Fruit fly (Drosophila melanogaster) whole organism, adult: ENCODE results near the gene TBC1D23.

Source experiments
- CG11617 ChIP-seq: fragments of 200-800 bp; sonication (Bioruptor generic); optimal IDR thresholded peaks from 2 replicates; lab custom pipeline; 2017; ENCODE audit warnings: mild to moderate bottlenecking, missing biosample characterization, missing genetic modification reagents, missing genetic modification characterization
- CG12768 ChIP-seq: fragments of 200-800 bp; sonication (Bioruptor generic); optimal IDR thresholded peaks from 2 replicates; lab custom pipeline; 2017; ENCODE audit warnings: missing biosample characterization, missing genetic modification characterization, mild to moderate bottlenecking, moderate library complexity, missing genetic modification reagents
- CG1620 ChIP-seq: fragments of 200-800 bp; sonication (Bioruptor generic); optimal IDR thresholded peaks from 2 replicates; lab custom pipeline; 2016; ENCODE audit warnings: missing biosample characterization, missing genetic modification characterization
- CG33017 ChIP-seq: fragments of 200-800 bp; sonication (Bioruptor generic); optimal IDR thresholded peaks from 2 replicates; lab custom pipeline; 2018; ENCODE audit warnings: missing biosample characterization, mild to moderate bottlenecking, missing genetic modification characterization, moderate library complexity
- CG5204 ChIP-seq: fragments of 200-800 bp; sonication (Bioruptor generic); optimal IDR thresholded peaks from 2 replicates; lab custom pipeline; 2016; ENCODE audit warnings: missing biosample characterization, missing genetic modification characterization
- CG7101 ChIP-seq: fragments of 200-800 bp; sonication (Bioruptor generic); optimal IDR thresholded peaks from 2 replicates; lab custom pipeline; 2018; ENCODE audit warnings: missing biosample characterization, mild to moderate bottlenecking, missing genetic modification characterization, moderate library complexity
- Clk ChIP-seq: fragments of 200-800 bp; sonication (Bioruptor generic); optimal IDR thresholded peaks from 2 replicates; lab custom pipeline; 2017; ENCODE audit warnings: missing biosample characterization, missing genetic modification characterization
- Mnt ChIP-seq: fragments of 200-800 bp; sonication (Bioruptor generic); optimal IDR thresholded peaks from 2 replicates; lab custom pipeline; 2016; ENCODE audit warnings: missing biosample characterization, mild to moderate bottlenecking, missing genetic modification characterization
- bab1 ChIP-seq: fragments of 200-800 bp; sonication (Bioruptor generic); optimal IDR thresholded peaks from 3 replicates; lab custom pipeline; 2019; ENCODE audit warnings: missing biosample characterization, mild to moderate bottlenecking, missing genetic modification characterization, moderate library complexity
- cic ChIP-seq: fragments of 200-800 bp; sonication (Bioruptor generic); optimal IDR thresholded peaks from 2 replicates; lab custom pipeline; 2017; ENCODE audit warnings: missing biosample characterization, mild to moderate bottlenecking, missing genetic modification characterization, moderate library complexity
- kay ChIP-seq: fragments of 200-800 bp; sonication (Bioruptor generic); peaks from one replicate; lab custom pipeline; 2016; ENCODE audit warnings: missing biosample characterization, missing genetic modification characterization, borderline replicate concordance
- ovo ChIP-seq: fragments of 200-800 bp; sonication (Bioruptor generic); optimal IDR thresholded peaks from 2 replicates; lab custom pipeline; 2016; ENCODE audit warnings: missing biosample characterization, missing genetic modification characterization
- tj ChIP-seq: fragments of 200-800 bp; sonication (Bioruptor generic); optimal IDR thresholded peaks from 3 replicates; lab custom pipeline; 2017; ENCODE audit warnings: missing biosample characterization, mild to moderate bottlenecking, missing genetic modification characterization, moderate library complexity
- toe ChIP-seq: fragments of 200-800 bp; sonication (Bioruptor generic); optimal IDR thresholded peaks from 2 replicates; lab custom pipeline; 2016; ENCODE audit warnings: missing biosample characterization, missing genetic modification characterization

DNA sequence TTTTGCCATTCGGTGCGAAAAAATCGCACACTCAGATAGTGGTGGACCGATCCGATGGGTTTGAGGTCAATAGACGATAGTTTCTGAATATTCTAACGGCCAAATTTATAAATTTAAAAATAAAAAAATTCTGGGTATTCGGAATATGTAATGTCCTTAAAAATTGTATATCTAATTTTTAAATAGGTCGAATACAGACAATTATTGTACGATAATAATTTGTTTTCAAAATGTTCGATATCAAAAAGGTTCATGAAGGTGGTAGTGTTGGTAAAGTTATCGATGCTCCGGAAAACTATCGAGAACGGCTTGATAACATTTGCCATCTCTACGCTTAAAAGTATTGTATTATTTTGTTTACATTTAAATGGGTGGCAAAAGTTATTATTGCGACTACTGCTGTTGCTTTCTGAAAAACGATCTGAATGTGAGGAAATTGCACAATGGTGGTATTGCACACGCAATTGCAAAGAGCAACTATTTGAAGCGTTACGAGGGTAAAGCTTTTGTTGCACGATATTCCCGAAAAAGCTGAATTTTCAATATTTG, 40.8 kb downstream of the TBC1D23 start, which contains the start of the genes CG31922 and Plap:
- TF ChIP-seq cic (GFP tag; lab: Kevin White, UChicago) (peak; percentile 92), toe (peak; percentile 92), CG12768 (peak; percentile 80), ovo (GFP tag; lab: Kevin White, UChicago) (peak; percentile 74), Mnt (GFP tag; lab: Kevin White, UChicago) (peak; percentile 77), CG1620 (GFP tag; lab: Kevin White, UChicago) (peak; percentile 90), bab1 (GFP tag; lab: Kevin White, UChicago) (peak; percentile 69), kay (GFP tag; lab: Kevin White, UChicago) (no peak), CG5204 (GFP tag; lab: Kevin White, UChicago) (no peak), CG11617 (GFP tag; lab: Kevin White, UChicago) (peak; percentile 79), Clk (peak; percentile 53), CG7101 (tag; lab: Kevin White, UChicago) (peak; percentile 78), tj (peak; percentile 89), CG33017 (tag; lab: Kevin White, UChicago) (peak; percentile 65)
